Worm (Caenorhabditis elegans) whole organism, L4 larva: ENCODE results near the gene F16F9.4.

Experiments used
- F44E2.7 ChIP-seq: fragments of 200-800 bp; sonication (Bioruptor generic); IDR thresholded peaks from 2 replicates; pipeline ENCODE4 v2.1.2; 2022; ENCODE audit warnings: missing genetic modification characterization, missing compliant biosample characterization
- T20F7.1 ChIP-seq: fragments of 200-800 bp; sonication (Bioruptor generic); optimal IDR thresholded peaks from 2 replicates; lab custom pipeline; 2018; ENCODE audit warnings: mild to moderate bottlenecking, missing genetic modification characterization, missing compliant biosample characterization
- ama-1 ChIP-seq: fragments of 150-350 bp; optimal IDR thresholded peaks from 2 replicates; lab custom pipeline; 2014; ENCODE audit warnings: inconsistent platforms, mixed read lengths
- ceh-62 ChIP-seq: sonication (generic microtip); optimal IDR thresholded peaks from 2 replicates; lab custom pipeline; 2017; ENCODE audit warnings: missing biosample characterization, missing genetic modification characterization
- hlh-11 ChIP-seq: fragments of 200-800 bp; sonication (Bioruptor generic); optimal IDR thresholded peaks from 2 replicates; lab custom pipeline; 2018; ENCODE audit warnings: mild to moderate bottlenecking, missing genetic modification characterization, missing compliant biosample characterization
- nhr-237 ChIP-seq: sonication (generic microtip); optimal IDR thresholded peaks from 2 replicates; lab custom pipeline; 2017; ENCODE audit warnings: missing biosample characterization, missing genetic modification characterization
- nhr-77 ChIP-seq: fragments of 150-350 bp; optimal IDR thresholded peaks from 2 replicates; lab custom pipeline; 2014; ENCODE audit warnings: missing biosample characterization, missing genetic modification characterization
- pha-4 ChIP-seq, 2 experiments: fragments of 150-350 bp in 1 of 2; fragments of 200-800 bp in 1 of 2; sonication (Bioruptor generic) in 1 of 2; IDR thresholded peaks in 1 of 2; optimal IDR thresholded peaks in 1 of 2; 2 replicates each; pipeline versions ENCODE4 v1.3.6 to Lab custom; 2014 to 2022; ENCODE audit warnings: missing genetic modification characterization in 2 of 2, missing genetic modification reagents in 2 of 2, missing biosample characterization in 1 of 2, missing compliant biosample characterization in 1 of 2
- spr-1 ChIP-seq: sonication (generic microtip); optimal IDR thresholded peaks from 2 replicates; lab custom pipeline; 2016; ENCODE audit warnings: mild to moderate bottlenecking, missing genetic modification characterization, missing compliant biosample characterization
- zip-2 ChIP-seq: fragments of 150-350 bp; optimal IDR thresholded peaks from 2 replicates; lab custom pipeline; 2014; ENCODE audit warnings: missing biosample characterization, missing genetic modification characterization
- ztf-11 ChIP-seq: fragments of 150-350 bp; optimal IDR thresholded peaks from 2 replicates; lab custom pipeline; 2014; ENCODE audit warnings: missing biosample characterization, missing genetic modification characterization

ce11 chrX:8440001-8440735 is 23.0 kb downstream of the F16F9.4 start:
- no peak for TF ChIP-seq nhr-77 (tag; lab: Kevin White, UChicago)
- TF ChIP-seq ceh-62 (tag; lab: Kevin White, UChicago): no peak
- peak; percentile 75 for TF ChIP-seq hlh-11
- no peak for TF ChIP-seq spr-1
- no peak for TF ChIP-seq zip-2
- TF ChIP-seq ama-1 (lab: Kevin White, UChicago): no peak
- no peak for TF ChIP-seq pha-4 (GFP tag; IDR thresholded peaks at IDR 0.05; lab: Robert Waterston, UW)
- TF ChIP-seq pha-4 (tag; optimal IDR thresholded peaks at IDR 0.05; lab: Kevin White, UChicago): no peak
- no peak for TF ChIP-seq ztf-11 (tag; lab: Kevin White, UChicago)
- TF ChIP-seq nhr-237 (tag; lab: Kevin White, UChicago): no peak
- no peak for TF ChIP-seq F44E2.7
- no peak for TF ChIP-seq T20F7.1 (GFP tag; lab: Kevin White, UChicago)
